Fruit fly (Drosophila melanogaster): ENCODE results near the gene Hmgcr.
A peak's percentile ranks its signal among the peaks of the same experiment; 100 is the strongest.

Gene Hmgcr

DNA sequence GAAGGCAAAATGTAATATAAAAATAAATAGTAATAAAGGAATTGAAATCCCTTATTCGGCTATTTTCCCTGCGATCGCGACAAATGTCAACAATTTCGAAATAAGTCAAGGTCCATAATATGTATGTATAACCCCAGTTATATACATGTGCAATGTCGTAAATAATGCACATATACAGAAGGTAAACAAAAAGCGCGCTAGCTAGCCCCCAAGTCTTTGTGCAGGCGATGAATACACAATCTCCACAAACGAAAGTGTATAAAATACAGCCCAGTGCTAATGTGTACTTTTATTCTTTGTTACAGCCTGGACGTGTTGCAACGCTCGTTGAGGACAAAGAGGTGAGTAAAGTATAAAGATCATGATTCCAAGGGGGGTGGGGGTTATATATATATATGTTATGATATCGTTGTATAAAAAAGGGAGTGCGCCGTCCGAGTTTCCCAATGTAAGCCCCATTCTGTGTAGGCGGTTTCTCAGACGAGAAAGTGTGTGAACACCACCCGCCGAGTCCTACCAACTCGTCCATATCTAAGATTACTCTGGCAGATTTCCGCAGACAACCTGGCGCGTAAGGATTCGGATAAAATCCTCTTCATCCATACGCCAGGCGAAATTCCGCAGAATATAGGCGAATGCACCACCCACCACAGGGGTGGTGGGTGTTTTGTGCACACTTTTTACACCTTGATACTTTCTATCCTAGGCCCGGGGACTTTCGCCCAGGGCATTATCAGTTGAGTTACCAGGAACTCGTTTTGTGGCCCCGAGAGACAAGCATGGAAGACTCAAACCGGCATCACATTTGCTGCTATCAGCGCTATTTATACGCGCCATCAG lies 3.3 kb upstream of the Hmgcr start (continued):
- TF ChIP-seq zf30C (GFP tag; optimal IDR thresholded peaks at IDR 0.05) (no peak), CG16863 (GFP tag; optimal IDR thresholded peaks at IDR 0.05) (no peak), cato (GFP tag; optimal IDR thresholded peaks at IDR 0.05; ENCODE audit: borderline replicate concordance) (no peak), Vsx1 (GFP tag; optimal IDR thresholded peaks at IDR 0.05) (no peak), D19A (tag; optimal IDR thresholded peaks at IDR 0.05) (peak; percentile 19), hbn (GFP tag; IDR thresholded peaks at IDR 0.05; ENCODE audit: partially characterized antibody) (0 out of 2 replicates have a peak, but pooled peaks have one; percentile 45), Dbx (GFP tag; IDR thresholded peaks at IDR 0.05) (no peak), ind (GFP tag; optimal IDR thresholded peaks at IDR 0.05) (no peak), bcd (GFP tag; optimal IDR thresholded peaks at IDR 0.05) (no peak), CG11560 (tag; IDR thresholded peaks at IDR 0.05) (no peak), corto (GFP tag; optimal IDR thresholded peaks at IDR 0.05) (no peak), ato (GFP tag; IDR thresholded peaks at IDR 0.05; ENCODE audit: partially characterized antibody) (peak; percentile 57; the same call in 1 of the 2 replicates), CG32767 (GFP tag; IDR thresholded peaks at IDR 0.05) (no peak), slou (GFP tag; optimal IDR thresholded peaks at IDR 0.05) (no peak), lmd (GFP tag; IDR thresholded peaks at IDR 0.05) (no peak), CG4730 (GFP tag; IDR thresholded peaks at IDR 0.05) (no peak), gcm (GFP tag; optimal IDR thresholded peaks at IDR 0.05) (peak; percentile 48), CG7357 (GFP tag; IDR thresholded peaks at IDR 0.05) (no peak), CG42726 (GFP tag; IDR thresholded peaks at IDR 0.05; ENCODE audit: partially characterized antibody) (peak; percentile 84), Nf-YA (GFP tag; IDR thresholded peaks at IDR 0.05) (no peak), salm (tag; optimal IDR thresholded peaks at IDR 0.05) (no peak), Tbp (GFP tag; optimal IDR thresholded peaks at IDR 0.05) (peak; percentile 99), CG11504 (tag; optimal IDR thresholded peaks at IDR 0.05) (peak; percentile 6), klu (GFP tag; IDR thresholded peaks at IDR 0.05) (peak; percentile 30; the same call in 1 of the 2 replicates), prd (optimal IDR thresholded peaks at IDR 0.05) (no peak), prd (GFP tag; IDR thresholded peaks at IDR 0.05) (0 out of 3 replicates have a peak, but pooled peaks have one; percentile 38), CG11093 (GFP tag; IDR thresholded peaks at IDR 0.05) (no peak), unc-4 (GFP tag; IDR thresholded peaks at IDR 0.05; ENCODE audit: partially characterized antibody) (0 out of 2 replicates have a peak, but pooled peaks have one; percentile 41), CG6791 (GFP tag; IDR thresholded peaks at IDR 0.05; ENCODE audit: partially characterized antibody) (peak; percentile 88; the same call in 2 of the 3 replicates), CG1024 (GFP tag; IDR thresholded peaks at IDR 0.05) (no peak), NK7.1 (GFP tag; optimal IDR thresholded peaks at IDR 0.05) (no peak), Jarid2 (GFP tag; optimal IDR thresholded peaks at IDR 0.05) (no peak), CG12659 (GFP tag; optimal IDR thresholded peaks at IDR 0.05) (no peak), CG18599 (GFP tag; optimal IDR thresholded peaks at IDR 0.05) (peak; percentile 30), CG7963 (GFP tag; IDR thresholded peaks at IDR 0.05; ENCODE audit: partially characterized antibody) (peak; percentile 58; the same call in 2 of the 3 replicates), CG10654 (GFP tag; optimal IDR thresholded peaks at IDR 0.05) (no peak), CG17361 (GFP tag; IDR thresholded peaks at IDR 0.05) (no peak; the same call in 2 of the 3 replicates), knrl (GFP tag; IDR thresholded peaks at IDR 0.05; ENCODE audit: partially characterized antibody) (peak; percentile 57), cad (GFP tag; optimal IDR thresholded peaks at IDR 0.05) (peak; percentile 5), CG6254 (GFP tag; optimal IDR thresholded peaks at IDR 0.05) (peak; percentile 31), sisA (GFP tag; IDR thresholded peaks at IDR 0.05) (no peak), CG15269 (tag; optimal IDR thresholded peaks at IDR 0.05) (peak; percentile 27), hth (optimal IDR thresholded peaks at IDR 0.05) (no peak), CG15073 (GFP tag; optimal IDR thresholded peaks at IDR 0.05) (no peak), TFAM (GFP tag; optimal IDR thresholded peaks at IDR 0.05) (no peak), Stat92E (GFP tag; optimal IDR thresholded peaks at IDR 0.05) (peak in 2 of 3 experiments; percentile 65 to 92), HmgZ (tag; optimal IDR thresholded peaks at IDR 0.05) (peak; percentile 36), sob (GFP tag; IDR thresholded peaks at IDR 0.05) (peak; percentile 60)
